Worm (Caenorhabditis elegans) whole organism, L4/young adult: ENCODE results near the gene rsr-2.

Experiments
- W03F9.2 ChIP-seq: fragments of 150-350 bp; optimal IDR thresholded peaks from 2 replicates; lab custom pipeline; 2014; ENCODE audit warnings: missing biosample characterization, missing genetic modification characterization
- dao-5 ChIP-seq: sonication (generic microtip); optimal IDR thresholded peaks from 2 replicates; lab custom pipeline; 2016; ENCODE audit warnings: missing genotype, missing genetic modification characterization, moderate library complexity, missing compliant biosample characterization
- him-1 ChIP-seq: sonication (generic microtip); optimal IDR thresholded peaks from 2 replicates; lab custom pipeline; 2016; ENCODE audit warnings: missing genotype, missing genetic modification reagents, missing genetic modification characterization, missing compliant biosample characterization

DNA sequence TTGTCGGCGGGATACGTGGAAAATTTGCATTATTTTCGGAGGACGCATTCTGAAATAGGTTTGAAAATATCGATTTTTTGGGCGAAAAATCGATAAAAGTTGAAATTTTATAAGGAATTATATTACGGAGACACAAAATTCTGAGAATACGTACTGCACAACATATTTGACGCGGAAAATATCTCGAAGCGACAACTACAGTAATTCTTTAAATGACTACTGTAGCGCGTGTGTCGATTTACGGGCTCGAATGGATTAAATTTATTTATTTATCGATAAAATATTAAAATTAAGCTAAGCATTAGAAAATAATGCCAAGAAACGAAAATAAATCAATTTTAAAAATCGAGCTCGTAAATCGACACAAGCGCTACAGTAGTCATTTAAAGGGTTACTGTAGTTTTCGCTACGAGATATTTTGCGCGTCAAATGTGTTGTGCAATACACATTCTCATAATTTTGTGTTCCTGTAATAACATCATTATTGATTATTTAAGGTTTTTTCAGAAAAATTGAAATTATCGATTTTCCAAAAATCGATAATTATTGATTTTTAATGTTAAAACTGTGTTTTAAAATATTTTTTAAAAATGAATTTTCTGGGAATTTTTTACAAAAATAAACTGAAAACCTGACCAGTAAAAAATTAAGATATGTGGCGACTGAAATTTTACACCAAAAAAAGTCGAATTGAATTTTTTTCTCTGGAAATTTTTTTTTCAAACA, 25.1 kb upstream of the rsr-2 start, which contains the start of gene polg-1:
- no peak for TF ChIP-seq W03F9.2
- no peak for TF ChIP-seq dao-5
- TF ChIP-seq him-1: no peak
